Fruit fly (Drosophila melanogaster) whole organism, embryonic: ENCODE data around the gene Pink1.

Experiments
- Awh ChIP-seq: fragments of 200-800 bp; sonication (Bioruptor generic); IDR thresholded peaks from 2 replicates; pipeline ENCODE4, ENCODE4 v1.3.6; 2022; ENCODE audit warnings: missing biosample characterization, missing genetic modification characterization
- Bgb ChIP-seq: fragments of 200-800 bp; sonication (Bioruptor generic); IDR thresholded peaks from 2 replicates; pipeline ENCODE4 v1.3.6; 2022; ENCODE audit warnings: missing biosample characterization, missing genetic modification characterization; ENCODE audit not compliant: partially characterized antibody
- CG10147 ChIP-seq: fragments of 200-800 bp; sonication (Bioruptor generic); optimal IDR thresholded peaks from 2 replicates; lab custom pipeline; 2019; ENCODE audit warnings: missing biosample characterization, mild to moderate bottlenecking, missing genetic modification characterization, moderate library complexity
- CG14667 ChIP-seq: fragments of 200-800 bp; sonication (Bioruptor generic); IDR thresholded peaks from 2 replicates; pipeline ENCODE4 v1.3.6; 2022; ENCODE audit warnings: missing biosample characterization, missing genetic modification characterization
- CG1529 ChIP-seq: fragments of 200-800 bp; sonication (Bioruptor generic); optimal IDR thresholded peaks from 3 replicates; lab custom pipeline; 2018; ENCODE audit warnings: missing biosample characterization, missing genetic modification characterization
- CG17186 ChIP-seq: fragments of 200-800 bp; sonication (Bioruptor generic); optimal IDR thresholded peaks from 3 replicates; lab custom pipeline; 2017; ENCODE audit warnings: missing biosample characterization, missing genetic modification reagents, missing genetic modification characterization
- CG17385 ChIP-seq: fragments of 200-800 bp; sonication (Bioruptor generic); optimal IDR thresholded peaks from 3 replicates; lab custom pipeline; 2018; ENCODE audit warnings: missing biosample characterization, mild to moderate bottlenecking, missing genetic modification characterization
- CG17829 ChIP-seq: fragments of 200-800 bp; optimal IDR thresholded peaks from 2 replicates; lab custom pipeline; 2019; ENCODE audit warnings: missing biosample characterization, mild to moderate bottlenecking, missing genetic modification characterization, moderate library complexity
- CG17912 ChIP-seq: fragments of 200-800 bp; sonication (Bioruptor generic); optimal IDR thresholded peaks from 2 replicates; lab custom pipeline; 2018; ENCODE audit warnings: missing biosample characterization, mild to moderate bottlenecking, missing genetic modification characterization
- CG30020 ChIP-seq: fragments of 200-800 bp; optimal IDR thresholded peaks from 2 replicates; lab custom pipeline; 2019; ENCODE audit warnings: missing biosample characterization, mild to moderate bottlenecking, missing genetic modification characterization, moderate library complexity
- CG31441 ChIP-seq: fragments of 200-800 bp; sonication (Bioruptor generic); IDR thresholded peaks from 2 replicates; pipeline ENCODE4 v1.3.6; 2022; ENCODE audit warnings: missing biosample characterization, missing genetic modification characterization
- CG34422 ChIP-seq: fragments of 200-800 bp; sonication (Bioruptor generic); IDR thresholded peaks from 3 replicates; pipeline ENCODE4 v1.3.6; 2022; ENCODE audit warnings: missing biosample characterization, missing genetic modification characterization
- CG42726 ChIP-seq: fragments of 200-800 bp; sonication (Bioruptor generic); IDR thresholded peaks from 2 replicates; pipeline ENCODE4 v1.3.6; 2022; ENCODE audit warnings: missing biosample characterization, missing genetic modification characterization; ENCODE audit not compliant: partially characterized antibody
- CG43689 ChIP-seq: fragments of 200-800 bp; sonication (Bioruptor generic); IDR thresholded peaks from 2 replicates; pipeline ENCODE4 v1.3.6; 2022; ENCODE audit warnings: missing biosample characterization, missing genetic modification characterization
- CG4854 ChIP-seq: fragments of 200-800 bp; sonication (Bioruptor generic); optimal IDR thresholded peaks from 2 replicates; lab custom pipeline; 2016; ENCODE audit warnings: missing biosample characterization, missing genetic modification characterization, inconsistent platforms
- CG5180 ChIP-seq: fragments of 200-800 bp; sonication (Bioruptor generic); optimal IDR thresholded peaks from 3 replicates; lab custom pipeline; 2017; ENCODE audit warnings: missing biosample characterization, missing genetic modification characterization, mild to moderate bottlenecking, moderate library complexity, missing genetic modification reagents
- CG6175 ChIP-seq: fragments of 200-800 bp; sonication (Bioruptor generic); IDR thresholded peaks from 3 replicates; pipeline ENCODE4 v1.3.6; 2022; ENCODE audit warnings: missing biosample characterization, missing genetic modification characterization
- CG7928 ChIP-seq: fragments of 200-800 bp; sonication (Bioruptor generic); optimal IDR thresholded peaks from 2 replicates; lab custom pipeline; 2017; ENCODE audit warnings: missing biosample characterization, mild to moderate bottlenecking, missing genetic modification characterization
- CG8359 ChIP-seq: fragments of 200-800 bp; sonication (Bioruptor generic); optimal IDR thresholded peaks from 2 replicates; lab custom pipeline; 2017; ENCODE audit warnings: missing biosample characterization, mild to moderate bottlenecking, missing genetic modification characterization, borderline replicate concordance
- CG8388 ChIP-seq: fragments of 200-800 bp; sonication (Bioruptor generic); optimal IDR thresholded peaks from 2 replicates; lab custom pipeline; 2019; ENCODE audit warnings: missing biosample characterization, mild to moderate bottlenecking, missing genetic modification characterization, moderate library complexity
- CG8478 ChIP-seq: fragments of >200 bp; optimal IDR thresholded peaks from 2 replicates; lab custom pipeline; 2018
- CG9437 ChIP-seq: fragments of 200-800 bp; sonication (Bioruptor generic); optimal IDR thresholded peaks from 2 replicates; lab custom pipeline; 2018; ENCODE audit warnings: missing biosample characterization, mild to moderate bottlenecking, missing genetic modification characterization
- CG9797 ChIP-seq: fragments of 200-800 bp; sonication (Bioruptor generic); optimal IDR thresholded peaks from 3 replicates; lab custom pipeline; 2018; ENCODE audit warnings: missing biosample characterization, mild to moderate bottlenecking, missing genetic modification characterization
- CG9932 ChIP-seq: fragments of 200-800 bp; sonication (Bioruptor generic); IDR thresholded peaks from 2 replicates; pipeline ENCODE4 v1.3.6; 2022; ENCODE audit warnings: missing biosample characterization, missing genetic modification characterization
- Doc3 ChIP-seq: fragments of 200-800 bp; sonication (Bioruptor generic); IDR thresholded peaks from 3 replicates; pipeline ENCODE4 v1.3.6; 2022; ENCODE audit warnings: missing biosample characterization, missing genetic modification characterization; ENCODE audit not compliant: partially characterized antibody
- Eip74EF ChIP-seq, 2 experiments: fragments of 200-800 bp in 1 of 2; fragments of >200 bp in 1 of 2; sonication (Bioruptor generic) in 1 of 2; optimal IDR thresholded peaks; 2 replicates each; lab custom pipeline; 2017 to 2019; ENCODE audit warnings: missing biosample characterization in 2 of 2, missing genetic modification characterization in 2 of 2, mild to moderate bottlenecking in 1 of 2, moderate library complexity in 1 of 2
- Elba2 ChIP-seq: fragments of 200-800 bp; sonication (Bioruptor generic); optimal IDR thresholded peaks from 3 replicates; lab custom pipeline; 2016; ENCODE audit warnings: missing biosample characterization, missing genetic modification characterization
- Hsf ChIP-seq: fragments of 200-800 bp; sonication (Bioruptor generic); optimal IDR thresholded peaks from 3 replicates; lab custom pipeline; 2016; ENCODE audit warnings: missing biosample characterization, missing genetic modification characterization
- MESR4 ChIP-seq: fragments of 200-800 bp; sonication (Bioruptor generic); optimal IDR thresholded peaks from 2 replicates; lab custom pipeline; 2018; ENCODE audit warnings: missing biosample characterization, mild to moderate bottlenecking, missing genetic modification characterization, moderate library complexity
- Rfx ChIP-seq: fragments of 200-800 bp; sonication (Bioruptor generic); IDR thresholded peaks from 2 replicates; pipeline ENCODE4 v1.3.6; 2022; ENCODE audit warnings: missing biosample characterization, missing genetic modification characterization
- Rx ChIP-seq: fragments of 200-800 bp; sonication (Bioruptor generic); IDR thresholded peaks from 2 replicates; pipeline ENCODE4 v1.3.6; 2022; ENCODE audit warnings: missing biosample characterization, missing genetic modification characterization
- cas ChIP-seq: fragments of 200-800 bp; sonication (Bioruptor generic); IDR thresholded peaks from 2 replicates; pipeline ENCODE4 v1.3.6; 2022; ENCODE audit warnings: missing biosample characterization, missing genetic modification characterization
- chinmo ChIP-seq: fragments of 200-800 bp; sonication (Bioruptor generic); IDR thresholded peaks from 4 replicates; pipeline ENCODE4 v1.3.6; 2022; ENCODE audit warnings: missing biosample characterization, missing genetic modification characterization; ENCODE audit not compliant: partially characterized antibody
- en ChIP-seq: fragments of 200-800 bp; sonication (Bioruptor generic); optimal IDR thresholded peaks from 2 replicates; lab custom pipeline; 2016; ENCODE audit warnings: missing biosample characterization, missing genetic modification characterization
- fu2 ChIP-seq: fragments of 200-800 bp; sonication (Bioruptor generic); optimal IDR thresholded peaks from 2 replicates; lab custom pipeline; 2016; ENCODE audit warnings: missing biosample characterization, missing genetic modification characterization
- grn ChIP-seq: fragments of 200-800 bp; sonication (Bioruptor generic); optimal IDR thresholded peaks from 3 replicates; lab custom pipeline; 2017; ENCODE audit warnings: missing biosample characterization, missing genetic modification characterization
- gsb ChIP-seq: fragments of 200-800 bp; sonication (Bioruptor generic); IDR thresholded peaks from 2 replicates; pipeline ENCODE4 v1.3.6; 2022; ENCODE audit warnings: missing biosample characterization, missing genetic modification characterization
- hb ChIP-seq: fragments of 200-800 bp; sonication (Bioruptor generic); IDR thresholded peaks from 3 replicates; pipeline ENCODE4 v1.3.6; 2022; ENCODE audit warnings: missing biosample characterization, missing genetic modification characterization; ENCODE audit not compliant: partially characterized antibody
- insv ChIP-seq, 2 experiments: fragments of 200-800 bp; sonication (Bioruptor generic); optimal IDR thresholded peaks; 3 replicates each; lab custom pipeline; 2016 to 2018; ENCODE audit warnings: missing biosample characterization in 2 of 2, missing genetic modification characterization in 2 of 2
- kah ChIP-seq: fragments of 200-800 bp; sonication (Bioruptor generic); optimal IDR thresholded peaks from 2 replicates; lab custom pipeline; 2018; ENCODE audit warnings: missing biosample characterization, mild to moderate bottlenecking, missing genetic modification characterization
- nerfin-1 ChIP-seq: fragments of 200-800 bp; sonication (Bioruptor generic); optimal IDR thresholded peaks from 3 replicates; lab custom pipeline; 2019; ENCODE audit warnings: missing biosample characterization, mild to moderate bottlenecking, missing genetic modification characterization, moderate library complexity
- odd ChIP-seq: fragments of 200-800 bp; sonication (Bioruptor generic); optimal IDR thresholded peaks from 2 replicates; lab custom pipeline; 2017; ENCODE audit warnings: missing biosample characterization, mild to moderate bottlenecking, missing genetic modification characterization
- pita ChIP-seq: fragments of 200-800 bp; sonication (Bioruptor generic); optimal IDR thresholded peaks from 2 replicates; lab custom pipeline; 2017; ENCODE audit warnings: missing biosample characterization, mild to moderate bottlenecking, missing genetic modification characterization
- pzg ChIP-seq: fragments of 200-800 bp; sonication (Bioruptor generic); optimal IDR thresholded peaks from 3 replicates; lab custom pipeline; 2018; ENCODE audit warnings: missing biosample characterization, mild to moderate bottlenecking, missing genetic modification characterization, moderate library complexity
- ro ChIP-seq: fragments of 200-800 bp; sonication (Bioruptor generic); IDR thresholded peaks from 2 replicates; pipeline ENCODE4 v1.3.6; 2022; ENCODE audit warnings: missing biosample characterization, missing genetic modification characterization
- sd ChIP-seq: fragments of 200-800 bp; sonication (Bioruptor generic); optimal IDR thresholded peaks from 3 replicates; lab custom pipeline; 2018; ENCODE audit warnings: missing biosample characterization, mild to moderate bottlenecking, missing genetic modification characterization, moderate library complexity
- ssp ChIP-seq: fragments of 200-800 bp; sonication (Bioruptor generic); IDR thresholded peaks from 2 replicates; pipeline ENCODE4 v1.3.6; 2022; ENCODE audit warnings: missing biosample characterization, missing genetic modification characterization
- sug ChIP-seq: fragments of 200-800 bp; optimal IDR thresholded peaks from 2 replicates; lab custom pipeline; 2019; ENCODE audit warnings: missing biosample characterization, mild to moderate bottlenecking, missing genetic modification characterization, moderate library complexity
- tup ChIP-seq: fragments of 200-800 bp; sonication (Bioruptor generic); optimal IDR thresholded peaks from 2 replicates; lab custom pipeline; 2016; ENCODE audit warnings: missing biosample characterization, mild to moderate bottlenecking, missing genetic modification characterization, moderate library complexity

The Pink1 gene

DNA sequence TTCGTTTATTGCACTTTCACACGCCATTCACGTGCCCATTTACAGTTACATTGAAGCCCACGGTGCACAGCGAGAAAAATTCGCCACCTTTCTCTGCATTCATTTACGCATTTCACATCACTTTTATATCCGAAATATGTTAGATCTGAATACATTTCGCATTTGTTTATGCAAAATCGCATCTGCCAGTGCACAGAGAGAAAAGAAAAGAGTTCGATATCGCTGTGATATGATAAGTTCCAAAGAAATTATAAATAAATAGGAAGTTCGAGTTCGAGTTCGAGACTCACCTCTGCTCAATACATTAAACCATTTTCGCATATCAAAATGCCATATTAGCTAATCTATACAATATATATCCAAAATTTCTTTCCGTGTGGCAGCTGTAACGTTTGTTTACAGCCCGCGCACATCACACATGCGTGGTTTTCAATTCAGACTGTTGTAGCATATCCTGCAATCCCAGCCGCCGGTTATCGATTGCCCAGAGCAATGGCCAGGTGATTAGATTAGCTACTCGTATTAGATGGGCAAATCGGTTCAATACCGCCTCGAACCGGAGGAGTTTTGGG lies 27.5 kb upstream of the Pink1 start (continued):
- TF ChIP-seq Doc3 (no peak), kah (GFP tag; lab: Kevin White, UChicago) (peak; percentile 59), CG1529 (peak; percentile 57), CG30020 (peak; percentile 42), CG31441 (GFP tag; lab: Robert Waterston, UW) (peak; percentile 82), Awh (peak; percentile 57), CG8388 (GFP tag; lab: Kevin White, UChicago) (peak; percentile 81), CG14667 (GFP tag; lab: Robert Waterston, UW) (peak; percentile 68), grn (GFP tag; lab: Kevin White, UChicago) (peak; percentile 32), CG7928 (GFP tag; lab: Kevin White, UChicago) (peak; percentile 62), CG17912 (no peak), CG8478 (lab: Kevin White, UChicago) (no peak), CG9932 (GFP tag; lab: Robert Waterston, UW) (peak; percentile 76), sd (tag; lab: Kevin White, UChicago) (no peak), insv (GFP tag; optimal IDR thresholded peaks at IDR 0.05; lab: Kevin White, UChicago) (peak in 1 of 2 experiments; percentile 29), CG17385 (GFP tag; lab: Kevin White, UChicago) (peak; percentile 82), CG17186 (GFP tag; lab: Kevin White, UChicago) (peak; percentile 28), en (GFP tag; lab: Kevin White, UChicago) (peak; percentile 64), fu2 (GFP tag; lab: Kevin White, UChicago) (peak; percentile 79), CG43689 (GFP tag; lab: Robert Waterston, UW) (peak; percentile 63; the same call in 1 of the 2 replicates), CG6175 (GFP tag; lab: Robert Waterston, UW) (peak; percentile 49; the same call in 1 of the 3 replicates), CG4854 (GFP tag; lab: Kevin White, UChicago) (peak; percentile 80), Eip74EF (GFP tag; optimal IDR thresholded peaks at IDR 0.05; lab: Kevin White, UChicago) (peak in 1 of 2 experiments; percentile 86), ro (0 out of 2 replicates have a peak, but pooled peaks have one; percentile 53), CG34422 (peak; percentile 75), hb (GFP tag; lab: Robert Waterston, UW) (no peak), CG9437 (GFP tag; lab: Kevin White, UChicago) (peak; percentile 82), CG9797 (GFP tag; lab: Kevin White, UChicago) (no peak), gsb (GFP tag; lab: Robert Waterston, UW) (peak; percentile 45; the same call in 1 of the 2 replicates), MESR4 (GFP tag; lab: Kevin White, UChicago) (peak; percentile 9), CG17829 (tag; lab: Kevin White, UChicago) (peak; percentile 85), odd (peak; percentile 78), pita (GFP tag; lab: Kevin White, UChicago) (no peak), Bgb (GFP tag; lab: Robert Waterston, UW) (no peak), sug (tag; lab: Kevin White, UChicago) (peak; percentile 67), ssp (GFP tag; lab: Robert Waterston, UW) (peak; percentile 64), CG42726 (GFP tag; lab: Robert Waterston, UW) (no peak), CG8359 (GFP tag; lab: Kevin White, UChicago) (peak; percentile 30), pzg (GFP tag; lab: Kevin White, UChicago) (no peak), chinmo (GFP tag; lab: Robert Waterston, UW) (no peak), cas (GFP tag; lab: Robert Waterston, UW) (peak; percentile 44; the same call in 1 of the 2 replicates), Rx (peak; percentile 69), Hsf (GFP tag; lab: Kevin White, UChicago) (peak; percentile 83), tup (GFP tag; lab: Kevin White, UChicago) (peak; percentile 77), CG5180 (GFP tag; lab: Kevin White, UChicago) (peak; percentile 73), Rfx (GFP tag; lab: Robert Waterston, UW) (peak; percentile 86), nerfin-1 (peak; percentile 70), Elba2 (GFP tag; lab: Kevin White, UChicago) (no peak), CG10147 (GFP tag; lab: Kevin White, UChicago) (peak; percentile 84)
